Worm (Caenorhabditis elegans): ENCODE measurements around the gene unc-53.

The unc-53 gene

DNA sequence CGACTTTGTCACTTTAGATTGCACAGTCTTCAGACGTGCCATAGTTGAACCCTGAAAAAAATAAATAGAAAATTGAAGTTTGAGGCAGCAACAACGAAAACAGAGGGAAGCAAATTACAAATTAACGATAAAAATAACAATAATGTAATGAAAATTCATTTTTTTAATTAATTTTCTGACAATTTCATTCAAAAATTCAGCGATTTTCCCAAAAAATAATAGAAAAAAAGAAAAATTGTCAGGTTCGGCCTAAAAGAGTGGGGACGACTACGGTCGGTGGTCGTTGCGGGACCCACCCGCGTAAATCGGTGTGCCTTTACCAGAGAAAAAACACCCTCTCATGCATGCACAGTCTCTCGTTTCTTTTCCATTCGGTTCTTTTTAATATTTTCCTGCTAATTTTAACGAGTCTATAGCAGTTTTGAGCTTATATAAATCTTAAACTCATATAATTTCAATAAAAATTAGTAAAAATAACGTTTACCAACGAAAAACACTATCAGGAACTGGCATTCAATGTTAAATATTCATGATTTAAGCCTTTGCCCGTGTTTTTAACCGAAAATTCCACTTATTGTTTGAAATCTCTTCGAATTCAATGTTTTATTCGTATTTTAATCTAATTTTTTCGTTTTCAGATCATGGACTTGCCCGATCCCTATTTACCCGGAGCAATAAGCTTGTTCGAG is 37.2 kb upstream of the unc-53 start, which contains the start of the genes rps-9 and lsm-1 (continued):
- TF ChIP-seq lin-14 (GFP tag; optimal IDR thresholded peaks at IDR 0.05) (peak; percentile 77), mab-9 (GFP tag; IDR thresholded peaks at IDR 0.05) (no peak), nhr-237 (tag; optimal IDR thresholded peaks at IDR 0.05) (peak; percentile 52), nhr-84 (tag; optimal IDR thresholded peaks at IDR 0.05) (no peak), ztf-11 (tag; optimal IDR thresholded peaks at IDR 0.05) (no peak), egl-13 (tag; optimal IDR thresholded peaks at IDR 0.05) (no peak), jun-1 (tag; optimal IDR thresholded peaks at IDR 0.05) (no peak), vab-15 (tag; optimal IDR thresholded peaks at IDR 0.05) (no peak), tlp-1 (tag; optimal IDR thresholded peaks at IDR 0.05) (no peak), irx-1 (tag; optimal IDR thresholded peaks at IDR 0.05) (no peak), ets-5 (GFP tag; IDR thresholded peaks at IDR 0.05) (no peak), dsc-1 (tag; optimal IDR thresholded peaks at IDR 0.05) (peak; percentile 38), sox-4 (tag; optimal IDR thresholded peaks at IDR 0.05) (no peak), aly-2 (tag; optimal IDR thresholded peaks at IDR 0.05) (no peak), pax-3 (tag; optimal IDR thresholded peaks at IDR 0.05) (no peak), nhr-76 (tag; optimal IDR thresholded peaks at IDR 0.05) (no peak), lin-13 (GFP tag; optimal IDR thresholded peaks at IDR 0.05) (peak; percentile 58), efl-3 (GFP tag; optimal IDR thresholded peaks at IDR 0.05) (no peak), zag-1 (tag; optimal IDR thresholded peaks at IDR 0.05) (no peak), C16A3.4 (tag; optimal IDR thresholded peaks at IDR 0.05) (peak; percentile 75), ama-1 (optimal IDR thresholded peaks at IDR 0.05) (no peak), nhr-28 (tag; optimal IDR thresholded peaks at IDR 0.05) (no peak), isw-1 (GFP tag; IDR thresholded peaks at IDR 0.05) (peak; percentile 76), dpl-1 (GFP tag; optimal IDR thresholded peaks at IDR 0.05) (peak; percentile 70 to 78 (median 74)), nhr-12 (tag; optimal IDR thresholded peaks at IDR 0.05) (no peak), nhr-77 (tag; optimal IDR thresholded peaks at IDR 0.05) (peak; percentile 58), nhr-20 (tag; optimal IDR thresholded peaks at IDR 0.05) (peak; percentile 63), ceh-63 (GFP tag; optimal IDR thresholded peaks at IDR 0.05) (no peak), zip-4 (GFP tag; optimal IDR thresholded peaks at IDR 0.05) (no peak), ceh-8 (GFP tag; optimal IDR thresholded peaks at IDR 0.05) (no peak), xbp-1 (tag; optimal IDR thresholded peaks at IDR 0.05) (peak; percentile 52), unc-98 (GFP tag; IDR thresholded peaks at IDR 0.05) (no peak), nhr-71 (tag; optimal IDR thresholded peaks at IDR 0.05) (peak; percentile 75), ztf-4 (tag; optimal IDR thresholded peaks at IDR 0.05) (no peak), unc-130 (tag; optimal IDR thresholded peaks at IDR 0.05) (peak; percentile 33), fkh-10 (GFP tag; optimal IDR thresholded peaks at IDR 0.05) (no peak), fkh-4 (tag; optimal IDR thresholded peaks at IDR 0.05; ENCODE audit: borderline replicate concordance) (no peak), lin-39 (tag; optimal IDR thresholded peaks at IDR 0.05) (no peak), nhr-85 (tag) (no peak), blmp-1 (tag; optimal IDR thresholded peaks at IDR 0.05) (peak; percentile 45), lir-3 (tag; optimal IDR thresholded peaks at IDR 0.05; ENCODE audit: poor library complexity) (peak; percentile 26), Y116A8C.19 (tag; optimal IDR thresholded peaks at IDR 0.05; ENCODE audit: borderline replicate concordance) (no peak), hlh-17 (GFP tag; optimal IDR thresholded peaks at IDR 0.05; ENCODE audit: borderline replicate concordance) (no peak), elt-3 (tag; optimal IDR thresholded peaks at IDR 0.05) (peak in 1 of 6 experiments; percentile 37), elt-2 (tag; optimal IDR thresholded peaks at IDR 0.05) (no peak), fkh-8 (tag; optimal IDR thresholded peaks at IDR 0.05) (peak; percentile 45), nhr-90 (tag; optimal IDR thresholded peaks at IDR 0.05; ENCODE audit: poor library complexity) (peak; percentile 29), swsn-7 (tag; optimal IDR thresholded peaks at IDR 0.05) (peak; percentile 68), nhr-47 (tag; optimal IDR thresholded peaks at IDR 0.05) (peak; percentile 65), hlh-4 (tag; optimal IDR thresholded peaks at IDR 0.05) (no peak), F16B12.6 (tag; optimal IDR thresholded peaks at IDR 0.05) (peak; percentile 46), ceh-90 (tag; optimal IDR thresholded peaks at IDR 0.05) (no peak)
